Worm (Caenorhabditis elegans): ENCODE results near the gene T10G3.4.

The T10G3.4 gene

ce11 chrV:13462974-13463373 is 21.3 kb downstream of the T10G3.4 start, which contains the start of gene frm-10 (continued):
- TF ChIP-seq unc-130 (tag; optimal IDR thresholded peaks at IDR 0.05), result no peak
- TF ChIP-seq aha-1 (tag; optimal IDR thresholded peaks at IDR 0.05), result no peak
- TF ChIP-seq mep-1 (tag; optimal IDR thresholded peaks at IDR 0.05), result peak; percentile 54
- TF ChIP-seq egl-13 (tag; optimal IDR thresholded peaks at IDR 0.05), result no peak
- TF ChIP-seq ceh-88 (GFP tag; IDR thresholded peaks at IDR 0.05), result no peak
- peak; percentile 44 to 65 (median 61) for TF ChIP-seq dpl-1 (GFP tag; optimal IDR thresholded peaks at IDR 0.05)
- TF ChIP-seq sup-37 (GFP tag; optimal IDR thresholded peaks at IDR 0.05), result no peak
- TF ChIP-seq swsn-7 (tag; optimal IDR thresholded peaks at IDR 0.05), result peak; percentile 62
- no peak for TF ChIP-seq unc-30 (tag; optimal IDR thresholded peaks at IDR 0.05)
- TF ChIP-seq tlp-1 (tag; optimal IDR thresholded peaks at IDR 0.05), result no peak
- TF ChIP-seq pax-3 (tag; optimal IDR thresholded peaks at IDR 0.05), result peak; percentile 58
- peak; percentile 47 to 63 (median 58) for TF ChIP-seq ceh-82 (tag; optimal IDR thresholded peaks at IDR 0.05)
- no peak for TF ChIP-seq ztf-4 (tag; optimal IDR thresholded peaks at IDR 0.05)
- TF ChIP-seq fkh-4 (tag; optimal IDR thresholded peaks at IDR 0.05; ENCODE audit: borderline replicate concordance), result no peak
- TF ChIP-seq ceh-90 (tag; optimal IDR thresholded peaks at IDR 0.05), result no peak
- TF ChIP-seq ceh-8 (GFP tag; optimal IDR thresholded peaks at IDR 0.05), result no peak
- no peak for TF ChIP-seq aly-2 (tag; optimal IDR thresholded peaks at IDR 0.05)
- no peak for TF ChIP-seq nhr-11 (tag; optimal IDR thresholded peaks at IDR 0.05)
- TF ChIP-seq snpc-4 (tag; optimal IDR thresholded peaks at IDR 0.05), result peak; percentile 31
- TF ChIP-seq ama-1 (optimal IDR thresholded peaks at IDR 0.05), result no peak
- peak; percentile 30 for TF ChIP-seq xbp-1 (tag; optimal IDR thresholded peaks at IDR 0.05)
- peak; percentile 39 for TF ChIP-seq nhr-19 (GFP tag; conservative IDR thresholded peaks at IDR 0.05)
- peak; percentile 78 for TF ChIP-seq nhr-20 (tag; optimal IDR thresholded peaks at IDR 0.05)
- TF ChIP-seq ztf-11 (tag; optimal IDR thresholded peaks at IDR 0.05), result no peak
- peak; percentile 65 for TF ChIP-seq nhr-47 (tag; optimal IDR thresholded peaks at IDR 0.05)
- TF ChIP-seq vab-15 (tag; optimal IDR thresholded peaks at IDR 0.05), result no peak
- peak; percentile 56 for TF ChIP-seq hpl-2 (GFP tag; optimal IDR thresholded peaks at IDR 0.05)
- peak; percentile 72 for TF ChIP-seq rnt-1 (tag; optimal IDR thresholded peaks at IDR 0.05)
- TF ChIP-seq ets-5 (GFP tag; IDR thresholded peaks at IDR 0.05), result no peak
- peak; percentile 18 for TF ChIP-seq blmp-1 (tag; optimal IDR thresholded peaks at IDR 0.05)
- TF ChIP-seq nhr-85 (tag), result peak; percentile 70
- peak; percentile 53 to 79 for TF ChIP-seq lin-35 (GFP tag; optimal IDR thresholded peaks at IDR 0.05)
- TF ChIP-seq zip-4 (GFP tag; optimal IDR thresholded peaks at IDR 0.05), result peak; percentile 96
- TF ChIP-seq C04F5.9 (tag; optimal IDR thresholded peaks at IDR 0.05), result no peak
- peak; percentile 34 for TF ChIP-seq jun-1 (tag; optimal IDR thresholded peaks at IDR 0.05)
- TF ChIP-seq hlh-4 (tag; optimal IDR thresholded peaks at IDR 0.05), result no peak
- TF ChIP-seq sox-4 (tag; optimal IDR thresholded peaks at IDR 0.05), result no peak
- TF ChIP-seq nhr-28 (tag; optimal IDR thresholded peaks at IDR 0.05), result peak; percentile 28
- no peak for TF ChIP-seq hlh-17 (GFP tag; optimal IDR thresholded peaks at IDR 0.05; ENCODE audit: borderline replicate concordance)
- TF ChIP-seq ces-1 (GFP tag; optimal IDR thresholded peaks at IDR 0.05), result no peak
- TF ChIP-seq unc-98 (GFP tag; IDR thresholded peaks at IDR 0.05), result no peak
- peak; percentile 26 for TF ChIP-seq unc-86 (tag; optimal IDR thresholded peaks at IDR 0.05)
- peak; percentile 83 for TF ChIP-seq nhr-71 (tag; optimal IDR thresholded peaks at IDR 0.05)

DNA sequence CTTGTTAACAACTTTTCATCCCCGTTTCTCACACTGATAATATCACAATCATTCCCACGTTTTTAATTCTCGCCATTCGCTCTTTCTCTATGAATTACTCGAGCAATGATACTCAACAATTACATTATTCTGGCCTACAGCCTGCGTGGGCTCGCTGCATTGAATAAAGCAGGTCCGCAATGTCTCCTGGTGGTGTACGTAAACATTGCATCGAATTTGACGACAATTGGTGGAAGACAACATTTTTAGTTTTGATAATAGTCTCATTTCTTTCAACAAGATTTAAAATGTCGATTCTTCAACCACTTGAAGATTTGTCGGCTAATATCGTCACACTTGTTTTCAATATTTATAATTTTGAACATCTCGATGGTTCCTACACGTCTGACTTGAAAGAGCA is 24.9 kb downstream of the T10G3.4 start, which contains the start of gene bath-39:
Gene bath-39 (plus strand): TSS at position 137 of the 400 bp plus-strand sequence.
- TF ChIP-seq vab-15 (tag; optimal IDR thresholded peaks at IDR 0.05) (no peak), aly-2 (tag; optimal IDR thresholded peaks at IDR 0.05) (no peak), mef-2 (tag; optimal IDR thresholded peaks at IDR 0.05) (no peak), efl-1 (optimal IDR thresholded peaks at IDR 0.05) (peak in 1 of 2 experiments; percentile 28), efl-1 (GFP tag; optimal IDR thresholded peaks at IDR 0.05 in 1 of 2) (peak; percentile 19 to 84), skn-1 (tag; optimal IDR thresholded peaks at IDR 0.05) (no peak), tlp-1 (tag; optimal IDR thresholded peaks at IDR 0.05) (no peak), nhr-85 (tag) (no peak), irx-1 (tag; optimal IDR thresholded peaks at IDR 0.05) (no peak), lin-35 (GFP tag; optimal IDR thresholded peaks at IDR 0.05) (peak; percentile 18 to 35), ceh-8 (GFP tag; optimal IDR thresholded peaks at IDR 0.05) (no peak), nhr-12 (tag; optimal IDR thresholded peaks at IDR 0.05) (no peak), efl-3 (GFP tag; optimal IDR thresholded peaks at IDR 0.05) (no peak), pag-3 (tag; optimal IDR thresholded peaks at IDR 0.05; ENCODE audit: borderline replicate concordance, insufficient read depth) (no peak), rnt-1 (tag; optimal IDR thresholded peaks at IDR 0.05) (peak; percentile 32), unc-86 (tag; optimal IDR thresholded peaks at IDR 0.05) (no peak), nhr-90 (tag; optimal IDR thresholded peaks at IDR 0.05; ENCODE audit: poor library complexity) (no peak), tbx-2 (tag; optimal IDR thresholded peaks at IDR 0.05) (no peak), C04F5.9 (tag; optimal IDR thresholded peaks at IDR 0.05) (no peak), jun-1 (tag; optimal IDR thresholded peaks at IDR 0.05) (no peak), ama-1 (optimal IDR thresholded peaks at IDR 0.05) (no peak), hlh-17 (GFP tag; optimal IDR thresholded peaks at IDR 0.05; ENCODE audit: borderline replicate concordance) (no peak), nhr-77 (tag; optimal IDR thresholded peaks at IDR 0.05) (no peak)

All from whole organism, L1 larva.